Worm (Caenorhabditis elegans) whole organism, young adult: Measurements from ENCODE around the gene math-37.

Experiments used
- F23B12.7 ChIP-seq: sonication (generic microtip); optimal IDR thresholded peaks from 2 replicates; lab custom pipeline; 2017; ENCODE audit warnings: missing genetic modification characterization, mild to moderate bottlenecking, missing compliant biosample characterization, antibody characterized with exemption, moderate library complexity; ENCODE audit not compliant: insufficient read depth
- F33H1.4 ChIP-seq: fragments of 200-800 bp; sonication (Bioruptor generic); IDR thresholded peaks from 2 replicates; pipeline ENCODE4 v1.3.6; 2022; ENCODE audit warnings: missing genetic modification reagents, missing genetic modification characterization, missing compliant biosample characterization
- ama-1 ChIP-seq, 3 experiments: fragments of 150-350 bp in 1 of 3; sonication (generic microtip) in 2 of 3; optimal IDR thresholded peaks; 2 replicates each; lab custom pipeline; 2014 to 2018; ENCODE audit warnings: missing biosample characterization in 2 of 3, missing genetic modification characterization in 2 of 3, missing genetic modification reagents in 2 of 3
- gei-17 ChIP-seq: fragments of 200-800 bp; sonication (Bioruptor generic); optimal IDR thresholded peaks from 2 replicates; lab custom pipeline; 2018; ENCODE audit warnings: mild to moderate bottlenecking, missing genetic modification characterization, missing compliant biosample characterization
- lin-26 ChIP-seq: fragments of 200-800 bp; sonication (Bioruptor generic); IDR thresholded peaks from 2 replicates; pipeline ENCODE4 v1.3.6; 2022; ENCODE audit warnings: missing genetic modification reagents, missing genetic modification characterization, missing compliant biosample characterization
- pha-4 ChIP-seq: fragments of 150-350 bp; sonication (generic microtip); optimal IDR thresholded peaks from 2 replicates; lab custom pipeline; 2014; ENCODE audit warnings: missing biosample characterization, missing genetic modification reagents, missing genetic modification characterization

DNA sequence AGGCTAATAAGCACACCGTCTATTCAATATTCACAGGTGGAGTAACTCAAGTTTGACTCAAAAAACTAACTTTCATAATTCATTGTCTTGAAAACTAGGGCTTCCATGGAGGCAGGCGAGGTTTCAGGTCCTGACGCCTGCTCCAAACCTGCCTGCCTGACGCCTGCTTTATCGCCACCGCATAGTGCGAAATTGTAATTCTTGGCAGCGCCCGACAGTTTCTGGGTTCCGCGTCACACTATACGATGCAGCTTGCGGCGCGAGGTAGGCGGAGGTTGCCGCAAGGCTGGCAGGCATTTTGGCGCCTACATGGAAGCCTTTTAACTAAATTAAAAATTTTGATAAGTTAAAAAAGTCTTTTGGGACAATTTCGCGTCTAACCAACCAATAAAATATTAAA, 34.8 kb downstream of the math-37 start:
- TF ChIP-seq gei-17 (no peak), pha-4 (tag; lab: Kevin White, UChicago) (no peak), lin-26 (GFP tag; lab: Robert Waterston, UW) (no peak), ama-1 (optimal IDR thresholded peaks at IDR 0.05; lab: Kevin White, UChicago) (no peak), ama-1 (GFP tag; optimal IDR thresholded peaks at IDR 0.05; lab: Kevin White, UChicago) (no peak), F33H1.4 (no peak), F23B12.7 (tag; lab: Kevin White, UChicago) (no peak)
